Fruit fly (Drosophila melanogaster) whole organism, embryonic: ENCODE results near the gene Dup99B.

ENCODE experiments used
- Blimp-1 ChIP-seq: fragments of 200-800 bp; sonication (Bioruptor generic); optimal IDR thresholded peaks from 3 replicates; lab custom pipeline; 2018; ENCODE audit warnings: missing biosample characterization, missing genetic modification characterization, mild to moderate bottlenecking, moderate library complexity, missing genetic modification reagents
- C15 ChIP-seq: fragments of 200-800 bp; sonication (Bioruptor generic); IDR thresholded peaks from 3 replicates; pipeline ENCODE4 v1.3.6; 2022; ENCODE audit warnings: missing biosample characterization, missing genetic modification characterization
- CG10654 ChIP-seq: fragments of 200-800 bp; sonication (Bioruptor generic); optimal IDR thresholded peaks from 2 replicates; lab custom pipeline; 2016; ENCODE audit warnings: missing biosample characterization, missing genetic modification characterization
- CG10979 ChIP-seq: fragments of 200-800 bp; sonication (Bioruptor generic); optimal IDR thresholded peaks from 2 replicates; lab custom pipeline; 2018; ENCODE audit warnings: missing biosample characterization, mild to moderate bottlenecking, missing genetic modification characterization, moderate library complexity
- CG11504 ChIP-seq: fragments of 200-800 bp; sonication (Bioruptor generic); optimal IDR thresholded peaks from 3 replicates; lab custom pipeline; 2019; ENCODE audit warnings: missing biosample characterization, mild to moderate bottlenecking, missing genetic modification characterization, moderate library complexity
- CG12155 ChIP-seq: fragments of 200-800 bp; sonication (Bioruptor generic); optimal IDR thresholded peaks from 3 replicates; lab custom pipeline; 2016; ENCODE audit warnings: missing biosample characterization, missing genetic modification characterization
- CG14667 ChIP-seq: fragments of 200-800 bp; sonication (Bioruptor generic); IDR thresholded peaks from 2 replicates; pipeline ENCODE4 v1.3.6; 2022; ENCODE audit warnings: missing biosample characterization, missing genetic modification characterization
- CG14710 ChIP-seq: fragments of 200-800 bp; sonication (Bioruptor generic); optimal IDR thresholded peaks from 3 replicates; lab custom pipeline; 2019; ENCODE audit warnings: missing biosample characterization, mild to moderate bottlenecking, missing genetic modification characterization, moderate library complexity
- CG15514 ChIP-seq: fragments of 200-800 bp; sonication (Bioruptor generic); optimal IDR thresholded peaks from 3 replicates; lab custom pipeline; 2017; ENCODE audit warnings: missing biosample characterization, missing genetic modification characterization, mild to moderate bottlenecking, moderate library complexity, missing genetic modification reagents
- CG1603 ChIP-seq: fragments of 200-800 bp; sonication (Bioruptor generic); optimal IDR thresholded peaks from 2 replicates; lab custom pipeline; 2019; ENCODE audit warnings: missing biosample characterization, mild to moderate bottlenecking, missing genetic modification characterization, moderate library complexity
- CG16779 ChIP-seq: fragments of 200-800 bp; sonication (Bioruptor generic); IDR thresholded peaks from 2 replicates; pipeline ENCODE4 v1.3.6; 2022; ENCODE audit warnings: missing biosample characterization, missing genetic modification characterization
- CG17361 ChIP-seq: fragments of 200-800 bp; sonication (Bioruptor generic); IDR thresholded peaks from 3 replicates; pipeline ENCODE4 v1.3.6; 2022; ENCODE audit warnings: missing biosample characterization, missing genetic modification characterization
- CG18262 ChIP-seq: fragments of 200-800 bp; optimal IDR thresholded peaks from 3 replicates; lab custom pipeline; 2019; ENCODE audit warnings: missing biosample characterization, mild to moderate bottlenecking, missing genetic modification characterization, moderate library complexity
- CG1832 ChIP-seq: fragments of 200-800 bp; sonication (Bioruptor generic); optimal IDR thresholded peaks from 2 replicates; lab custom pipeline; 2017; ENCODE audit warnings: missing biosample characterization, mild to moderate bottlenecking, missing genetic modification characterization, inconsistent platforms
- CG2202 ChIP-seq: fragments of 200-800 bp; sonication (Bioruptor generic); optimal IDR thresholded peaks from 2 replicates; lab custom pipeline; 2018; ENCODE audit warnings: missing biosample characterization, mild to moderate bottlenecking, missing genetic modification characterization
- CG2712 ChIP-seq: fragments of 200-800 bp; optimal IDR thresholded peaks from 3 replicates; lab custom pipeline; 2019; ENCODE audit warnings: missing biosample characterization, mild to moderate bottlenecking, missing genetic modification characterization, moderate library complexity
- CG31224 ChIP-seq: fragments of 200-800 bp; sonication (Bioruptor generic); IDR thresholded peaks from 2 replicates; pipeline ENCODE4 v1.3.6; 2022; ENCODE audit warnings: missing biosample characterization, missing genetic modification characterization
- CG5953 ChIP-seq: fragments of 200-800 bp; sonication (Bioruptor generic); IDR thresholded peaks from 2 replicates; pipeline ENCODE4 v1.3.6; 2022; ENCODE audit warnings: missing biosample characterization, missing genetic modification characterization
- CG6254 ChIP-seq: fragments of 200-800 bp; sonication (Bioruptor generic); optimal IDR thresholded peaks from 3 replicates; lab custom pipeline; 2017; ENCODE audit warnings: mild to moderate bottlenecking, missing biosample characterization, missing genetic modification reagents, missing genetic modification characterization
- CG7357 ChIP-seq: fragments of 200-800 bp; sonication (Bioruptor generic); IDR thresholded peaks from 3 replicates; pipeline ENCODE4 v1.3.6; 2022; ENCODE audit warnings: missing biosample characterization, missing genetic modification characterization
- Dref ChIP-seq: fragments of 200-800 bp; sonication (Bioruptor generic); IDR thresholded peaks from 2 replicates; pipeline ENCODE4 v1.3.6; 2022; ENCODE audit warnings: missing biosample characterization, missing genetic modification characterization
- E2f1 ChIP-seq: fragments of 200-800 bp; sonication (Bioruptor generic); IDR thresholded peaks from 2 replicates; pipeline ENCODE4 v1.3.6; 2022; ENCODE audit warnings: missing biosample characterization, missing genetic modification characterization
- Ets65A ChIP-seq: fragments of 200-800 bp; sonication (Bioruptor generic); peaks from one replicate; lab custom pipeline; 2016; ENCODE audit warnings: missing biosample characterization, missing genetic modification characterization
- Mes4 ChIP-seq: fragments of 200-800 bp; sonication (Bioruptor generic); optimal IDR thresholded peaks from 2 replicates; lab custom pipeline; 2016; ENCODE audit warnings: missing biosample characterization, missing genetic modification characterization
- Nf-YB ChIP-seq: fragments of 200-800 bp; sonication (Bioruptor generic); optimal IDR thresholded peaks from 3 replicates; lab custom pipeline; 2019; ENCODE audit warnings: missing biosample characterization, mild to moderate bottlenecking, missing genetic modification characterization, moderate library complexity
- Nf-YC ChIP-seq: fragments of 200-800 bp; optimal IDR thresholded peaks from 3 replicates; lab custom pipeline; 2019; ENCODE audit warnings: missing biosample characterization, mild to moderate bottlenecking, missing genetic modification characterization, moderate library complexity
- Pdp1 ChIP-seq, 2 experiments: fragments of 200-800 bp; sonication (Bioruptor generic); optimal IDR thresholded peaks; 3 replicates each; lab custom pipeline; 2016; ENCODE audit warnings: missing biosample characterization in 2 of 2, missing genetic modification characterization in 2 of 2, mild to moderate bottlenecking in 1 of 2, moderate library complexity in 1 of 2
- Rfx ChIP-seq: fragments of 200-800 bp; sonication (Bioruptor generic); IDR thresholded peaks from 2 replicates; pipeline ENCODE4 v1.3.6; 2022; ENCODE audit warnings: missing biosample characterization, missing genetic modification characterization
- Rx ChIP-seq: fragments of 200-800 bp; sonication (Bioruptor generic); IDR thresholded peaks from 2 replicates; pipeline ENCODE4 v1.3.6; 2022; ENCODE audit warnings: missing biosample characterization, missing genetic modification characterization
- Xrp1 ChIP-seq: fragments of 200-800 bp; sonication (Bioruptor generic); IDR thresholded peaks from 2 replicates; pipeline ENCODE4 v1.3.6; 2022; ENCODE audit warnings: missing biosample characterization, missing genetic modification characterization
- YL-1 ChIP-seq: fragments of 200-800 bp; sonication (Bioruptor generic); optimal IDR thresholded peaks from 3 replicates; lab custom pipeline; 2017; ENCODE audit warnings: missing biosample characterization, mild to moderate bottlenecking, missing genetic modification characterization
- chinmo ChIP-seq: fragments of 200-800 bp; sonication (Bioruptor generic); IDR thresholded peaks from 4 replicates; pipeline ENCODE4 v1.3.6; 2022; ENCODE audit warnings: missing biosample characterization, missing genetic modification characterization; ENCODE audit not compliant: partially characterized antibody
- dimm ChIP-seq: fragments of 200-800 bp; sonication (Bioruptor generic); IDR thresholded peaks from 2 replicates; pipeline ENCODE4 v1.3.6; 2022; ENCODE audit warnings: missing biosample characterization, missing genetic modification characterization
- dmrt99B ChIP-seq: fragments of 200-800 bp; sonication (Bioruptor generic); optimal IDR thresholded peaks from 2 replicates; lab custom pipeline; 2018; ENCODE audit warnings: missing biosample characterization, mild to moderate bottlenecking, missing genetic modification characterization, moderate library complexity
- esg ChIP-seq: fragments of 200-800 bp; sonication (Bioruptor generic); conservative IDR thresholded peaks from 2 replicates; pipeline ENCODE4 v1.3.6; 2022; ENCODE audit warnings: missing biosample characterization, missing genetic modification characterization
- gem ChIP-seq: fragments of 200-800 bp; sonication (Bioruptor generic); optimal IDR thresholded peaks from 2 replicates; lab custom pipeline; 2019; ENCODE audit warnings: missing biosample characterization, mild to moderate bottlenecking, missing genetic modification characterization, moderate library complexity
- org-1 ChIP-seq: fragments of 200-800 bp; sonication (Bioruptor generic); optimal IDR thresholded peaks from 2 replicates; lab custom pipeline; 2017; ENCODE audit warnings: missing biosample characterization, missing genetic modification characterization
- pan ChIP-seq, 4 experiments: fragments of >200 bp in 3 of 4; fragments of 200-800 bp in 1 of 4; sonication (Bioruptor generic) in 1 of 4; optimal IDR thresholded peaks in 3 of 4; IDR thresholded peaks in 1 of 4; 2 replicates each; pipeline versions ENCODE4 v1.3.6 to Lab custom; 2017 to 2022; ENCODE audit warnings: missing biosample characterization in 2 of 4, missing genetic modification characterization in 2 of 4, mixed read lengths in 1 of 4
- phol ChIP-seq: fragments of 200-800 bp; sonication (Bioruptor generic); optimal IDR thresholded peaks from 3 replicates; lab custom pipeline; 2018; ENCODE audit warnings: missing biosample characterization, mild to moderate bottlenecking, missing genetic modification characterization, moderate library complexity
- prd ChIP-seq, 3 experiments: fragments of >200 bp in 2 of 3; fragments of 200-800 bp in 1 of 3; sonication (Bioruptor generic) in 1 of 3; optimal IDR thresholded peaks in 2 of 3; IDR thresholded peaks in 1 of 3; 2 replicates in 2 of 3; 3 replicates in 1 of 3; pipeline versions ENCODE4 v1.3.6 to Lab custom; 2017 to 2022; ENCODE audit warnings: missing biosample characterization in 1 of 3, missing genetic modification characterization in 1 of 3
- pros ChIP-seq: fragments of 200-800 bp; sonication (Bioruptor generic); optimal IDR thresholded peaks from 3 replicates; lab custom pipeline; 2019; ENCODE audit warnings: missing biosample characterization, mild to moderate bottlenecking, missing genetic modification characterization, moderate library complexity
- sc ChIP-seq, 3 experiments: fragments of >200 bp in 2 of 3; fragments of 200-800 bp in 1 of 3; sonication (Bioruptor generic) in 1 of 3; optimal IDR thresholded peaks; 2 replicates in 2 of 3; 3 replicates in 1 of 3; lab custom pipeline; 2017; ENCODE audit warnings: mild to moderate bottlenecking in 1 of 3, missing biosample characterization in 1 of 3, missing genetic modification characterization in 1 of 3, missing genetic modification reagents in 1 of 3
- scrt ChIP-seq: fragments of 200-800 bp; sonication (Bioruptor generic); optimal IDR thresholded peaks from 2 replicates; lab custom pipeline; 2018; ENCODE audit warnings: missing biosample characterization, mild to moderate bottlenecking, missing genetic modification characterization, moderate library complexity
- sens ChIP-seq: fragments of 200-800 bp; sonication (Bioruptor generic); peaks from one replicate; lab custom pipeline; 2016; ENCODE audit warnings: missing biosample characterization, missing genetic modification characterization
- sug ChIP-seq: fragments of 200-800 bp; optimal IDR thresholded peaks from 2 replicates; lab custom pipeline; 2019; ENCODE audit warnings: missing biosample characterization, mild to moderate bottlenecking, missing genetic modification characterization, moderate library complexity
- tio ChIP-seq: fragments of 200-800 bp; sonication (Bioruptor generic); optimal IDR thresholded peaks from 2 replicates; lab custom pipeline; 2017; ENCODE audit warnings: missing biosample characterization, missing genetic modification characterization, inconsistent platforms
- trem ChIP-seq: fragments of 200-800 bp; optimal IDR thresholded peaks from 3 replicates; lab custom pipeline; 2019; ENCODE audit warnings: missing biosample characterization, mild to moderate bottlenecking, missing genetic modification characterization, moderate library complexity
- zen ChIP-seq: fragments of 200-800 bp; sonication (Bioruptor generic); optimal IDR thresholded peaks from 3 replicates; lab custom pipeline; 2018; ENCODE audit warnings: missing biosample characterization, mild to moderate bottlenecking, missing genetic modification characterization, moderate library complexity

Dup99B gene

DNA sequence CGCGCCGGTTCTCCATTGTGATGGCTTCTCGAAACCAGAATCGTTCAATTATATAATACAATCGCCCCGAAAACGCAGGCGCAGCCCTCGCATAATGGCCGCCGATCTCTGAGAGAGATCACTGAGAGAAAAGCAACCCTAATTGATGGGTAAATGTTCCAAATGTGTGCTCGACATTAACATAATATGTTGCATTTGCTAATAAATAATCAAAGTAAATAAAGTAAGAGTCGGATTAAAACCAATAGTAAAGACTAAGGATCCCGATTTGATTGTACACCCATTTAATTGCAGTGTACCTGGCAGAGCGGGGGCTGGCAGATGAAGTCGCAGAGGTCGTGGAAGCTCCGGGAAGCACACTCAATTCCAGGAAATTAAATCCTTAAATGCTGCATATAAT is 10.6 kb downstream of the Dup99B start:
- TF ChIP-seq CG10654 (GFP tag; lab: Kevin White, UChicago): no peak
- no peak for TF ChIP-seq CG17361
- TF ChIP-seq CG12155: no peak
- peak in 1 of 2 experiments; percentile 52 for TF ChIP-seq Pdp1 (GFP tag; optimal IDR thresholded peaks at IDR 0.05; lab: Kevin White, UChicago)
- TF ChIP-seq chinmo: no peak
- no peak for TF ChIP-seq pros (GFP tag; lab: Kevin White, UChicago)
- TF ChIP-seq sens (GFP tag; lab: Kevin White, UChicago): peak; percentile 41
- TF ChIP-seq C15: no peak
- peak; percentile 54; the same call in 1 of the 2 replicates for TF ChIP-seq Xrp1 (GFP tag; lab: Robert Waterston, UW)
- TF ChIP-seq CG18262 (tag; lab: Kevin White, UChicago): peak; percentile 13
- no peak for TF ChIP-seq CG6254 (GFP tag; lab: Kevin White, UChicago)
- peak; percentile 28 for TF ChIP-seq CG1603 (tag; lab: Kevin White, UChicago)
- no peak for TF ChIP-seq Ets65A (GFP tag; lab: Kevin White, UChicago)
- TF ChIP-seq CG14710: peak; percentile 5
- TF ChIP-seq CG10979: peak; percentile 29
- no peak for TF ChIP-seq Mes4
- no peak for TF ChIP-seq dmrt99B (tag; lab: Kevin White, UChicago)
- no peak for TF ChIP-seq CG15514 (GFP tag; lab: Kevin White, UChicago)
- peak; percentile 13 for TF ChIP-seq gem
- peak; percentile 19 for TF ChIP-seq CG2712 (tag; lab: Kevin White, UChicago)
- TF ChIP-seq CG16779 (GFP tag; lab: Robert Waterston, UW): no peak
- no peak for TF ChIP-seq dimm (GFP tag; lab: Robert Waterston, UW)
- TF ChIP-seq phol (tag; lab: Kevin White, UChicago): peak; percentile 4
- TF ChIP-seq CG11504 (tag; lab: Kevin White, UChicago): peak; percentile 0
- no peak for TF ChIP-seq Rx
- no peak for TF ChIP-seq pan (optimal IDR thresholded peaks at IDR 0.05; lab: Kevin White, UChicago)
- no peak for TF ChIP-seq pan (GFP tag; optimal IDR thresholded peaks at IDR 0.05 in 1 of 2, IDR thresholded peaks at IDR 0.05 in 1 of 2)

DNA sequence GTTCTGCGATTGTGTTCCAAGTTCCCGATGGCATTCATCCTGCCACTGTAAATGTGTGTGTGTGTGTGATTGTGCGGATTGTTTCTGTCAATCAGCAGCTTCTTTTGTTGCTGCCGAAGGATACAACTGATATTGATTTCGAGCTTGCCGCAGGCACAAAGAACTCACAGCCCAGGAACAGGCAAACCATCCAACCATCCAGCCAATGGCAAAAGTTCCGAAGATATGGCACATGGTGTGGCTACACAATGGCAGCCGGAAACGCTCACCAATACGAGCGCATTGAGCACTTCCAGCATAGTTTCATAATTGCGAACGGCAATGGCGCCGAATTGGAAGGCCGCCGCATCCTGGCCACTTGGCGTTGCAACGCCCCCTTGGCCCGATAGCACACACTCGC is 13.4 kb downstream of the Dup99B start:
- TF ChIP-seq Nf-YC (tag; lab: Kevin White, UChicago) (peak; percentile 50), CG2202 (tag; lab: Kevin White, UChicago) (no peak), Nf-YB (GFP tag; lab: Kevin White, UChicago) (peak; percentile 75)

DNA sequence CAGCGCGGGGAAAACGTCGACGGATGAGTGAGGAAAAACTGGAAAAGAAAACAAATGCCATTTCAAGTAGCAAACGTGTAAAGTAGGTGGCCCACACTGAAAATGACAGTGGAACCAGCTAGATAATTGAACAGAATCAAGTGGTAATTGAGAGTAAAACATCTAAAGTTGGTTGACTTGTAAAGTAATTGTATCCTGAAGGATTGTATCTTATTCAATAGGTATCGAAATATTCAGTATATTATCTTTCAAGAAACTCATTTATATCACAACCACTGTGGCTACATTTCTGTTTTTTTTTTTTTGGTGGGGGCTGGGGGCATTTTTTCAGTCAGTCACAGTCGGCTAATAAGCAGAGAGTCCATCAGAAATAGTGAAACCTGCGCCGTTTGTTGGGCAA is 16.0 kb downstream of the Dup99B start:
- TF ChIP-seq CG31224 (GFP tag; lab: Robert Waterston, UW) (0 out of 2 replicates have a peak, but pooled peaks have one; percentile 10), E2f1 (GFP tag; lab: Robert Waterston, UW) (peak; percentile 50), Blimp-1 (peak; percentile 22), scrt (GFP tag; lab: Kevin White, UChicago) (no peak), CG1832 (no peak), sc (optimal IDR thresholded peaks at IDR 0.05; lab: Kevin White, UChicago) (no peak), sc (GFP tag; optimal IDR thresholded peaks at IDR 0.05; lab: Kevin White, UChicago) (no peak), CG14667 (no peak), CG2202 (tag; lab: Kevin White, UChicago) (no peak), Rfx (GFP tag; lab: Robert Waterston, UW) (no peak), CG5953 (no peak), trem (no peak), sug (tag; lab: Kevin White, UChicago) (no peak), CG7357 (GFP tag; lab: Robert Waterston, UW) (peak; percentile 58; the same call in 2 of the 3 replicates), org-1 (GFP tag; lab: Kevin White, UChicago) (peak; percentile 3), Dref (GFP tag; lab: Robert Waterston, UW) (no peak), esg (peak; percentile 59), zen (no peak), tio (GFP tag; lab: Kevin White, UChicago) (no peak), prd (optimal IDR thresholded peaks at IDR 0.05; lab: Kevin White, UChicago) (no peak), prd (GFP tag; IDR thresholded peaks at IDR 0.05; lab: Robert Waterston, UW) (peak; percentile 63), YL-1 (no peak)
